Worm (Caenorhabditis elegans) whole organism, young adult: ENCODE results near the gene Y37D8A.4.

Experiments
- F52B5.7 ChIP-seq: sonication (generic microtip); optimal IDR thresholded peaks from 2 replicates; lab custom pipeline; 2016; ENCODE audit warnings: mild to moderate bottlenecking, missing genetic modification characterization, missing compliant biosample characterization
- unc-62 ChIP-seq: fragments of 150-350 bp; optimal IDR thresholded peaks from 2 replicates; lab custom pipeline; 2014; ENCODE audit warnings: missing biosample characterization, missing genetic modification reagents, missing genetic modification characterization

DNA sequence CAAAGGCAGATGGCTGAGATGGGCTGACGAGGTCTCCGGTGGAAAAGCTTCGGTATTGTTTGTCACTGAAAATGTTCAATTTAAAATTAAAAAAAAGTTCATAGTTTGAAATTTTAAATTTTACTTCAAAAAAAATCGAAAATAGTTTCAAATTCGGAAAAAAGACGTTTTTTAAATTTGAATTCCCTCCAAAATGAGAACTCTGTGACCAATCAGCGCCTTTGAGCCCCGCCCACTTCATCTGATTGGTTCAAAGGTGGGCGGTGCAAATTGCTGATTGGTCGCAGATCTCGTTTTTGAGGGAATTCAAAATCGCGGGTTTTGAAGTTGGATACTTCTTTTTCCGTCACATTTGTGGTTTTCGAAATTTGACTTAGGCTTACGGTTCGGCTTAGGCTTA is 464 bp downstream of the Y37D8A.4 start:
- no peak for TF ChIP-seq unc-62 (GFP tag; lab: Kevin White, UChicago)
- TF ChIP-seq F52B5.7 (tag; lab: Kevin White, UChicago), result no peak
